Worm (Caenorhabditis elegans) whole organism, late embryonic: ENCODE measurements around the gene srw-67.

ENCODE experiments used
- F13H6.1 ChIP-seq: sonication (generic microtip); optimal IDR thresholded peaks from 2 replicates; lab custom pipeline; 2016; ENCODE audit warnings: missing genetic modification characterization, missing compliant biosample characterization
- K02D7.2 ChIP-seq: sonication (generic microtip); optimal IDR thresholded peaks from 2 replicates; lab custom pipeline; 2017; ENCODE audit warnings: mild to moderate bottlenecking, missing genetic modification characterization, missing compliant biosample characterization
- K09A11.1 ChIP-seq: sonication (generic microtip); optimal IDR thresholded peaks from 2 replicates; lab custom pipeline; 2017; ENCODE audit warnings: antibody characterized with exemption, mild to moderate bottlenecking, missing genetic modification characterization, missing compliant biosample characterization; ENCODE audit not compliant: insufficient read depth
- T23F11.4 ChIP-seq: fragments of 200-800 bp; sonication (Bioruptor generic); optimal IDR thresholded peaks from 2 replicates; lab custom pipeline; 2018; ENCODE audit warnings: mild to moderate bottlenecking, missing genetic modification characterization, missing compliant biosample characterization
- ahr-1 ChIP-seq: sonication (generic microtip); optimal IDR thresholded peaks from 2 replicates; lab custom pipeline; 2016; ENCODE audit warnings: missing genetic modification characterization, missing compliant biosample characterization
- ceh-14 ChIP-seq: sonication (generic microtip); optimal IDR thresholded peaks from 2 replicates; lab custom pipeline; 2016; ENCODE audit warnings: missing genotype, missing genetic modification characterization, missing compliant biosample characterization
- ceh-30 ChIP-seq: fragments of 150-350 bp; optimal IDR thresholded peaks from 2 replicates; lab custom pipeline; 2014; ENCODE audit warnings: missing biosample characterization, missing genetic modification characterization
- ceh-6 ChIP-seq: fragments of 200-800 bp; sonication (Bioruptor generic); optimal IDR thresholded peaks from 2 replicates; lab custom pipeline; 2018; ENCODE audit warnings: mild to moderate bottlenecking, missing genetic modification characterization, missing compliant biosample characterization
- che-1 ChIP-seq: sonication (generic microtip); optimal IDR thresholded peaks from 2 replicates; lab custom pipeline; 2016; ENCODE audit warnings: mild to moderate bottlenecking, missing genetic modification characterization, missing compliant biosample characterization
- dmd-4 ChIP-seq: sonication (generic microtip); optimal IDR thresholded peaks from 2 replicates; lab custom pipeline; 2016; ENCODE audit warnings: borderline replicate concordance, missing genetic modification characterization, missing compliant biosample characterization
- dve-1 ChIP-seq: sonication (generic microtip); optimal IDR thresholded peaks from 2 replicates; lab custom pipeline; 2017; ENCODE audit warnings: antibody characterized with exemption, mild to moderate bottlenecking, missing genetic modification characterization, missing compliant biosample characterization
- elt-4 ChIP-seq: sonication (generic microtip); optimal IDR thresholded peaks from 2 replicates; lab custom pipeline; 2016; ENCODE audit warnings: missing genetic modification characterization, missing compliant biosample characterization
- eyg-1 ChIP-seq: sonication (generic microtip); optimal IDR thresholded peaks from 2 replicates; lab custom pipeline; 2016; ENCODE audit warnings: missing genotype, missing genetic modification characterization, missing compliant biosample characterization
- fax-1 ChIP-seq: sonication (generic microtip); optimal IDR thresholded peaks from 2 replicates; lab custom pipeline; 2016; ENCODE audit warnings: missing genotype, missing genetic modification characterization, missing compliant biosample characterization
- fkh-6 ChIP-seq: sonication (generic microtip); optimal IDR thresholded peaks from 2 replicates; lab custom pipeline; 2016; ENCODE audit warnings: missing genetic modification characterization, missing compliant biosample characterization
- gmeb-2 ChIP-seq: sonication (generic microtip); optimal IDR thresholded peaks from 2 replicates; lab custom pipeline; 2016; ENCODE audit warnings: missing genetic modification characterization, inconsistent platforms, missing compliant biosample characterization
- hlh-13 ChIP-seq: fragments of 200-800 bp; sonication (Bioruptor generic); optimal IDR thresholded peaks from 2 replicates; lab custom pipeline; 2018; ENCODE audit warnings: mild to moderate bottlenecking, missing genetic modification characterization, missing compliant biosample characterization
- hlh-30 ChIP-seq: sonication (generic microtip); optimal IDR thresholded peaks from 2 replicates; lab custom pipeline; 2017; ENCODE audit warnings: antibody characterized with exemption, missing genetic modification characterization, missing compliant biosample characterization; ENCODE audit not compliant: insufficient read depth
- lim-6 ChIP-seq: sonication (generic microtip); optimal IDR thresholded peaks from 2 replicates; lab custom pipeline; 2016; ENCODE audit warnings: missing genetic modification characterization, missing compliant biosample characterization
- madf-2 ChIP-seq: sonication (generic microtip); optimal IDR thresholded peaks from 2 replicates; lab custom pipeline; 2017; ENCODE audit warnings: missing genetic modification characterization, missing compliant biosample characterization
- mec-3 ChIP-seq: sonication (generic microtip); optimal IDR thresholded peaks from 2 replicates; lab custom pipeline; 2016; ENCODE audit warnings: borderline replicate concordance, missing genetic modification characterization, missing compliant biosample characterization
- nfya-1 ChIP-seq: sonication (generic microtip); optimal IDR thresholded peaks from 2 replicates; lab custom pipeline; 2017; ENCODE audit warnings: missing genetic modification characterization, mild to moderate bottlenecking, missing compliant biosample characterization, antibody characterized with exemption, moderate library complexity
- nhr-11 ChIP-seq: fragments of 150-350 bp; optimal IDR thresholded peaks from 2 replicates; lab custom pipeline; 2014; ENCODE audit warnings: missing biosample characterization, missing genetic modification characterization
- nhr-232 ChIP-seq: sonication (generic microtip); optimal IDR thresholded peaks from 2 replicates; lab custom pipeline; 2016; ENCODE audit warnings: missing genetic modification characterization, missing compliant biosample characterization
- npax-4 ChIP-seq: sonication (generic microtip); optimal IDR thresholded peaks from 2 replicates; lab custom pipeline; 2016; ENCODE audit warnings: missing genetic modification characterization, missing compliant biosample characterization
- pag-3 ChIP-seq: sonication (generic microtip); optimal IDR thresholded peaks from 2 replicates; lab custom pipeline; 2016; ENCODE audit warnings: missing compliant biosample characterization, missing genetic modification characterization, borderline replicate concordance
- pha-2 ChIP-seq: sonication (generic microtip); optimal IDR thresholded peaks from 2 replicates; lab custom pipeline; 2017; ENCODE audit warnings: mild to moderate bottlenecking, missing genetic modification characterization, missing compliant biosample characterization
- pqm-1 ChIP-seq: sonication (generic microtip); optimal IDR thresholded peaks from 2 replicates; lab custom pipeline; 2016; ENCODE audit warnings: missing genetic modification characterization, missing compliant biosample characterization
- pros-1 ChIP-seq: fragments of 150-350 bp; optimal IDR thresholded peaks from 2 replicates; lab custom pipeline; 2014; ENCODE audit warnings: missing biosample characterization, missing genetic modification reagents, missing genetic modification characterization
- ref-2 ChIP-seq: sonication (generic microtip); optimal IDR thresholded peaks from 2 replicates; lab custom pipeline; 2016; ENCODE audit warnings: missing genetic modification characterization, missing compliant biosample characterization
- rnt-1 ChIP-seq: sonication (generic microtip); optimal IDR thresholded peaks from 2 replicates; lab custom pipeline; 2016; ENCODE audit warnings: missing genetic modification characterization, missing compliant biosample characterization
- syd-9 ChIP-seq: sonication (generic microtip); optimal IDR thresholded peaks from 2 replicates; lab custom pipeline; 2016; ENCODE audit warnings: mild to moderate bottlenecking, missing genetic modification characterization, moderate library complexity, missing compliant biosample characterization
- tbx-7 ChIP-seq: sonication (generic microtip); optimal IDR thresholded peaks from 2 replicates; lab custom pipeline; 2016; ENCODE audit warnings: missing genotype, missing genetic modification characterization, missing compliant biosample characterization
- ttx-3 ChIP-seq: sonication (generic microtip); optimal IDR thresholded peaks from 2 replicates; lab custom pipeline; 2016; ENCODE audit warnings: missing genetic modification reagents, missing genetic modification characterization, missing compliant biosample characterization
- unc-55 ChIP-seq: sonication (generic microtip); optimal IDR thresholded peaks from 2 replicates; lab custom pipeline; 2017; ENCODE audit warnings: missing biosample characterization, missing genetic modification reagents, missing genetic modification characterization
- unc-86 ChIP-seq: sonication (generic microtip); optimal IDR thresholded peaks from 2 replicates; lab custom pipeline; 2016; ENCODE audit warnings: missing genetic modification characterization, missing compliant biosample characterization
- zip-5 ChIP-seq: sonication (generic microtip); optimal IDR thresholded peaks from 2 replicates; lab custom pipeline; 2016; ENCODE audit warnings: missing genetic modification characterization, missing compliant biosample characterization

Gene srw-67

ce11 chrV:7420162-7420561, 2.7 kb downstream of the srw-67 start, which contains the start of gene srxa-4:
Gene srxa-4 (plus strand): TSS chrV:7420462.
- TF ChIP-seq pqm-1 (tag; lab: Kevin White, UChicago) (no peak), dve-1 (no peak), K09A11.1 (tag; lab: Kevin White, UChicago) (no peak), ceh-30 (tag; lab: Kevin White, UChicago) (no peak), fax-1 (tag; lab: Kevin White, UChicago) (no peak), lim-6 (tag; lab: Kevin White, UChicago) (no peak), unc-86 (tag; lab: Kevin White, UChicago) (no peak), pag-3 (tag; lab: Kevin White, UChicago) (no peak), ttx-3 (tag; lab: Kevin White, UChicago) (no peak), hlh-13 (no peak), T23F11.4 (no peak), fkh-6 (no peak), K02D7.2 (no peak), hlh-30 (tag; lab: Kevin White, UChicago) (no peak), rnt-1 (tag; lab: Kevin White, UChicago) (no peak), unc-55 (GFP tag; lab: Kevin White, UChicago) (no peak), pha-2 (tag; lab: Kevin White, UChicago) (no peak), npax-4 (no peak), ref-2 (tag; lab: Kevin White, UChicago) (no peak)
- TF ChIP-seq, all 69 proteins: peak for 0

- TF ChIP-seq T23F11.4, result no peak
- no peak for TF ChIP-seq nhr-11 (tag; lab: Kevin White, UChicago)
- no peak for TF ChIP-seq ceh-6 (GFP tag; lab: Kevin White, UChicago)
- TF ChIP-seq nhr-232 (tag; lab: Kevin White, UChicago), result no peak
- TF ChIP-seq pha-2 (tag; lab: Kevin White, UChicago), result no peak
- no peak for TF ChIP-seq che-1 (tag; lab: Kevin White, UChicago)
- TF ChIP-seq mec-3 (tag; lab: Kevin White, UChicago), result no peak
- no peak for TF ChIP-seq ttx-3 (tag; lab: Kevin White, UChicago)
- TF ChIP-seq syd-9 (tag; lab: Kevin White, UChicago), result no peak
- TF ChIP-seq eyg-1, result no peak
- no peak for TF ChIP-seq ahr-1 (tag; lab: Kevin White, UChicago)
- TF ChIP-seq pros-1, result no peak
- TF ChIP-seq zip-5, result no peak
- TF ChIP-seq elt-4 (tag; lab: Kevin White, UChicago), result no peak
- TF ChIP-seq gmeb-2 (tag; lab: Kevin White, UChicago), result no peak
- TF ChIP-seq nfya-1 (tag; lab: Kevin White, UChicago), result no peak
- no peak for TF ChIP-seq unc-55 (GFP tag; lab: Kevin White, UChicago)
- TF ChIP-seq, all 69 proteins: peak for 0
These were observed 6.9 kb downstream of the srw-67 start, which contains the start of gene F18E3.10 for ce11 chrV:7424336-7424735. Gene F18E3.10 (minus strand): TSS chrV:7424436.

ce11 chrV:7426594-7426993, 9.1 kb downstream of the srw-67 start, which contains the start of gene srw-68:
Gene srw-68 (minus strand): TSS chrV:7426694.
- TF ChIP-seq elt-4 (tag; lab: Kevin White, UChicago) (no peak), F13H6.1 (tag; lab: Kevin White, UChicago) (no peak), ceh-14 (tag; lab: Kevin White, UChicago) (no peak), madf-2 (no peak), tbx-7 (no peak)

ce11 chrV:7428880-7429279, 11.4 kb downstream of the srw-67 start, which contains the start of gene srw-69:
Gene srw-69 (minus strand): TSS chrV:7428980.
- TF ChIP-seq nfya-1 (tag; lab: Kevin White, UChicago) (no peak), dmd-4 (no peak), che-1 (tag; lab: Kevin White, UChicago) (no peak)
